Worm (Caenorhabditis elegans) whole organism, late embryonic: Measurements from ENCODE around the gene AC3.12.

Experiments
- C08G9.2 ChIP-seq: sonication (generic microtip); optimal IDR thresholded peaks from 2 replicates; lab custom pipeline; 2016; ENCODE audit warnings: mild to moderate bottlenecking, missing genetic modification characterization, moderate library complexity, missing compliant biosample characterization
- F13H6.1 ChIP-seq: sonication (generic microtip); optimal IDR thresholded peaks from 2 replicates; lab custom pipeline; 2016; ENCODE audit warnings: missing genetic modification characterization, missing compliant biosample characterization
- K02D7.2 ChIP-seq: sonication (generic microtip); optimal IDR thresholded peaks from 2 replicates; lab custom pipeline; 2017; ENCODE audit warnings: mild to moderate bottlenecking, missing genetic modification characterization, missing compliant biosample characterization
- K09A11.1 ChIP-seq: sonication (generic microtip); optimal IDR thresholded peaks from 2 replicates; lab custom pipeline; 2017; ENCODE audit warnings: antibody characterized with exemption, mild to moderate bottlenecking, missing genetic modification characterization, missing compliant biosample characterization; ENCODE audit not compliant: insufficient read depth
- T23F11.4 ChIP-seq: fragments of 200-800 bp; sonication (Bioruptor generic); optimal IDR thresholded peaks from 2 replicates; lab custom pipeline; 2018; ENCODE audit warnings: mild to moderate bottlenecking, missing genetic modification characterization, missing compliant biosample characterization
- ahr-1 ChIP-seq: sonication (generic microtip); optimal IDR thresholded peaks from 2 replicates; lab custom pipeline; 2016; ENCODE audit warnings: missing genetic modification characterization, missing compliant biosample characterization
- ama-1 ChIP-seq: fragments of 150-350 bp; optimal IDR thresholded peaks from 2 replicates; lab custom pipeline; 2014
- ceh-18 ChIP-seq: sonication (generic microtip); optimal IDR thresholded peaks from 2 replicates; lab custom pipeline; 2016; ENCODE audit warnings: missing genetic modification characterization, missing compliant biosample characterization
- ceh-19 ChIP-seq: fragments of 200-800 bp; sonication (Bioruptor generic); optimal IDR thresholded peaks from 2 replicates; lab custom pipeline; 2018; ENCODE audit warnings: mild to moderate bottlenecking, missing genetic modification characterization, missing compliant biosample characterization
- ceh-2 ChIP-seq: sonication (generic microtip); optimal IDR thresholded peaks from 2 replicates; lab custom pipeline; 2016; ENCODE audit warnings: missing genotype, missing genetic modification characterization, missing compliant biosample characterization
- ceh-24 ChIP-seq: sonication (generic microtip); optimal IDR thresholded peaks from 2 replicates; lab custom pipeline; 2016; ENCODE audit warnings: mild to moderate bottlenecking, missing genetic modification characterization, missing compliant biosample characterization
- ceh-30 ChIP-seq: fragments of 150-350 bp; optimal IDR thresholded peaks from 2 replicates; lab custom pipeline; 2014; ENCODE audit warnings: missing biosample characterization, missing genetic modification characterization
- ceh-31 ChIP-seq: sonication (generic microtip); optimal IDR thresholded peaks from 2 replicates; lab custom pipeline; 2016; ENCODE audit warnings: missing genetic modification characterization, missing compliant biosample characterization
- ceh-34 ChIP-seq: sonication (generic microtip); optimal IDR thresholded peaks from 2 replicates; lab custom pipeline; 2016; ENCODE audit warnings: mild to moderate bottlenecking, missing genetic modification characterization, missing compliant biosample characterization
- ceh-45 ChIP-seq: fragments of 200-800 bp; sonication (Bioruptor generic); IDR thresholded peaks from 2 replicates; pipeline ENCODE4 v1.3.6; 2022; ENCODE audit warnings: missing genetic modification reagents, missing genetic modification characterization, missing compliant biosample characterization
- ceh-48 ChIP-seq: sonication (generic microtip); optimal IDR thresholded peaks from 2 replicates; lab custom pipeline; 2016; ENCODE audit warnings: missing genetic modification characterization, inconsistent platforms, missing compliant biosample characterization
- ceh-6 ChIP-seq: fragments of 200-800 bp; sonication (Bioruptor generic); optimal IDR thresholded peaks from 2 replicates; lab custom pipeline; 2018; ENCODE audit warnings: mild to moderate bottlenecking, missing genetic modification characterization, missing compliant biosample characterization
- dve-1 ChIP-seq: sonication (generic microtip); optimal IDR thresholded peaks from 2 replicates; lab custom pipeline; 2017; ENCODE audit warnings: antibody characterized with exemption, mild to moderate bottlenecking, missing genetic modification characterization, missing compliant biosample characterization
- elt-2 ChIP-seq: sonication (generic microtip); optimal IDR thresholded peaks from 2 replicates; lab custom pipeline; 2016; ENCODE audit warnings: missing genetic modification reagents, missing genetic modification characterization, missing compliant biosample characterization
- elt-4 ChIP-seq: sonication (generic microtip); optimal IDR thresholded peaks from 2 replicates; lab custom pipeline; 2016; ENCODE audit warnings: missing genetic modification characterization, missing compliant biosample characterization
- ets-4 ChIP-seq: sonication (generic microtip); optimal IDR thresholded peaks from 2 replicates; lab custom pipeline; 2016; ENCODE audit warnings: missing genetic modification characterization, missing compliant biosample characterization
- fkh-10 ChIP-seq: fragments of 150-350 bp; optimal IDR thresholded peaks from 2 replicates; lab custom pipeline; 2014; ENCODE audit warnings: missing biosample characterization, missing genetic modification reagents, missing genetic modification characterization
- fkh-6 ChIP-seq: sonication (generic microtip); optimal IDR thresholded peaks from 2 replicates; lab custom pipeline; 2016; ENCODE audit warnings: missing genetic modification characterization, missing compliant biosample characterization
- hlh-13 ChIP-seq: fragments of 200-800 bp; sonication (Bioruptor generic); optimal IDR thresholded peaks from 2 replicates; lab custom pipeline; 2018; ENCODE audit warnings: mild to moderate bottlenecking, missing genetic modification characterization, missing compliant biosample characterization
- hlh-15 ChIP-seq: sonication (generic microtip); optimal IDR thresholded peaks from 2 replicates; lab custom pipeline; 2016; ENCODE audit warnings: missing genetic modification characterization, missing compliant biosample characterization
- hlh-30 ChIP-seq: sonication (generic microtip); optimal IDR thresholded peaks from 2 replicates; lab custom pipeline; 2017; ENCODE audit warnings: antibody characterized with exemption, missing genetic modification characterization, missing compliant biosample characterization; ENCODE audit not compliant: insufficient read depth
- hlh-6 ChIP-seq: sonication (generic microtip); optimal IDR thresholded peaks from 2 replicates; lab custom pipeline; 2016; ENCODE audit warnings: missing genotype, missing genetic modification characterization, missing compliant biosample characterization
- hlh-8 ChIP-seq: sonication (generic microtip); optimal IDR thresholded peaks from 2 replicates; lab custom pipeline; 2016; ENCODE audit warnings: missing genotype, missing genetic modification characterization, missing compliant biosample characterization
- mec-3 ChIP-seq: sonication (generic microtip); optimal IDR thresholded peaks from 2 replicates; lab custom pipeline; 2016; ENCODE audit warnings: borderline replicate concordance, missing genetic modification characterization, missing compliant biosample characterization
- nfya-1 ChIP-seq: sonication (generic microtip); optimal IDR thresholded peaks from 2 replicates; lab custom pipeline; 2017; ENCODE audit warnings: missing genetic modification characterization, mild to moderate bottlenecking, missing compliant biosample characterization, antibody characterized with exemption, moderate library complexity
- nhr-11 ChIP-seq: fragments of 150-350 bp; optimal IDR thresholded peaks from 2 replicates; lab custom pipeline; 2014; ENCODE audit warnings: missing biosample characterization, missing genetic modification characterization
- npax-4 ChIP-seq: sonication (generic microtip); optimal IDR thresholded peaks from 2 replicates; lab custom pipeline; 2016; ENCODE audit warnings: missing genetic modification characterization, missing compliant biosample characterization
- odd-2 ChIP-seq: sonication (generic microtip); optimal IDR thresholded peaks from 2 replicates; lab custom pipeline; 2017; ENCODE audit warnings: antibody characterized with exemption, mild to moderate bottlenecking, missing genetic modification characterization, missing compliant biosample characterization
- pat-9 ChIP-seq: fragments of 200-800 bp; sonication (Bioruptor generic); optimal IDR thresholded peaks from 2 replicates; lab custom pipeline; 2018; ENCODE audit warnings: mild to moderate bottlenecking, missing genetic modification characterization, moderate library complexity, missing compliant biosample characterization
- pax-1 ChIP-seq: fragments of 150-350 bp; optimal IDR thresholded peaks from 2 replicates; lab custom pipeline; 2014; ENCODE audit warnings: missing biosample characterization, missing genetic modification characterization
- pha-4 ChIP-seq: fragments of 150-350 bp; optimal IDR thresholded peaks from 2 replicates; lab custom pipeline; 2018; ENCODE audit warnings: missing biosample characterization, missing genetic modification reagents, missing genetic modification characterization
- pros-1 ChIP-seq: fragments of 150-350 bp; optimal IDR thresholded peaks from 2 replicates; lab custom pipeline; 2014; ENCODE audit warnings: missing biosample characterization, missing genetic modification reagents, missing genetic modification characterization
- rnt-1 ChIP-seq: sonication (generic microtip); optimal IDR thresholded peaks from 2 replicates; lab custom pipeline; 2016; ENCODE audit warnings: missing genetic modification characterization, missing compliant biosample characterization
- sdc-2 ChIP-seq: sonication (generic microtip); optimal IDR thresholded peaks from 2 replicates; lab custom pipeline; 2016; ENCODE audit warnings: missing genotype, missing genetic modification characterization, missing compliant biosample characterization
- tbx-2 ChIP-seq: sonication (generic microtip); optimal IDR thresholded peaks from 2 replicates; lab custom pipeline; 2016; ENCODE audit warnings: missing genetic modification characterization, missing compliant biosample characterization
- tbx-7 ChIP-seq: sonication (generic microtip); optimal IDR thresholded peaks from 2 replicates; lab custom pipeline; 2016; ENCODE audit warnings: missing genotype, missing genetic modification characterization, missing compliant biosample characterization
- unc-3 ChIP-seq, 2 experiments: fragments of 200-800 bp in 1 of 2; sonication (Bioruptor generic) in 1 of 2; sonication (generic microtip) in 1 of 2; conservative IDR thresholded peaks in 1 of 2; optimal IDR thresholded peaks in 1 of 2; 2 replicates each; pipeline versions ENCODE4 v1.3.6 to Lab custom; 2016 to 2022; ENCODE audit warnings: missing compliant biosample characterization in 2 of 2, missing genetic modification characterization in 2 of 2, missing genetic modification reagents in 1 of 2
- unc-42 ChIP-seq: sonication (generic microtip); optimal IDR thresholded peaks from 2 replicates; lab custom pipeline; 2016; ENCODE audit warnings: missing genotype, missing genetic modification characterization, missing compliant biosample characterization
- unc-86 ChIP-seq: sonication (generic microtip); optimal IDR thresholded peaks from 2 replicates; lab custom pipeline; 2016; ENCODE audit warnings: missing genetic modification characterization, missing compliant biosample characterization

AC3.12 gene

DNA sequence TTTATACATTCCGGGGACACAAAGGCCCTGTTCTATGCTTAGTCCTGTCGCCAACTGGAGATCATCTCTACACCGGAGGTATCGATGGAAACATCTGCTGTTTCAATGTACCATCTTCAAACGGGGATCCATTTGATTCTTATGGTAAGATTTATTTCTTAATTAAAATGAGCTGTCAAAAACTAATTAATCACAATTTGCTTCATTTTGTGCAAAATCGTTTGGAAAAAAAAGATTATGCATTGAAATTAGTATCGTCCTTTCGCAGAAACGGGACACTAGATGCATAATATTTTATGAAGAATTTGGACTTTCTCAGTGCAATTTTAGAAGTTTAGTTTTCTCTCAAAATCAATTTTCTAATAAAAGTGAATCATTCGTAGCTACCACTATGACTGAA lies 15.4 kb downstream of the AC3.12 start:
- TF ChIP-seq hlh-15 (tag; lab: Kevin White, UChicago) = no peak
- no peak for TF ChIP-seq nfya-1
- no peak for TF ChIP-seq pat-9 (tag; lab: Kevin White, UChicago)
- no peak for TF ChIP-seq K09A11.1 (tag; lab: Kevin White, UChicago)
- no peak for TF ChIP-seq npax-4 (tag; lab: Kevin White, UChicago)
- TF ChIP-seq ceh-48 (tag; lab: Kevin White, UChicago) = no peak
- no peak for TF ChIP-seq elt-4
- no peak for TF ChIP-seq fkh-10 (GFP tag; lab: Kevin White, UChicago)
- TF ChIP-seq hlh-8 (tag; lab: Kevin White, UChicago) = no peak
- TF ChIP-seq unc-3 (GFP tag; conservative IDR thresholded peaks at IDR 0.05; lab: Robert Waterston, UW) = no peak
- TF ChIP-seq unc-3 (tag; optimal IDR thresholded peaks at IDR 0.05; lab: Kevin White, UChicago) = no peak
- TF ChIP-seq C08G9.2 (tag; lab: Kevin White, UChicago) = no peak
- no peak for TF ChIP-seq hlh-30 (tag; lab: Kevin White, UChicago)
- TF ChIP-seq tbx-7 = no peak
- TF ChIP-seq pha-4 (tag; lab: Kevin White, UChicago) = no peak
- no peak for TF ChIP-seq ahr-1 (tag; lab: Kevin White, UChicago)
- TF ChIP-seq rnt-1 (tag; lab: Kevin White, UChicago) = no peak
- TF ChIP-seq hlh-6 (tag; lab: Kevin White, UChicago) = no peak
- TF ChIP-seq odd-2 (tag; lab: Kevin White, UChicago) = no peak

DNA sequence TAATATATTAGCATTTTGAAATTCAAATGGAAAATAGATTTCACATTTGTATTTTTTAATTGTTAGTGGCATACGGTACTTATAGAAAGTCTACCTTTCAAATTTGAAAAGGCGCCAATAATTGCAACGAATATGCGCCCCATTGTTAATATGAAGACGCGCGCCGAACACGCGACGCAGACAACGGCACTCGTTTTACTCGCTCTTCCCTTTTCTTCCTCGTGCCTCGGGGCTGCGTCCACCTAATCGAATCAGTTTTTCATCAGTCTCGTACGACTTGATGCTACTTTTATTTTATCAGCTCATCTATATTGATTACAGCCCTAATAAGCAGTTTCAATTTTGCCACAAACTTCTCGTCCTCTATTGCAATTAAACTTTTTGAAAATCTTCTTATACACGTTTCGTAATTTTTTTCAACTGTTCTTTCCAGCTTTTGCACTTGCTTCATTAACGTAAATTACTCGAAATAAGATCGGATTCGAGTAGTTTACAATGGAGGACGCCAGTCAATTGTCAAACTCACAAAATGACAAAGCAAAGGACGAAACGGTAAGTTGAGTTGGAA lies 17.3 kb downstream of the AC3.12 start, which contains the start of gene cash-1:
Gene cash-1 (plus strand): TSS at position 432 of the 568 bp plus-strand sequence.
- TF ChIP-seq ceh-2 (tag; lab: Kevin White, UChicago) (peak; percentile 25), pax-1 (tag; lab: Kevin White, UChicago) (no peak), ceh-6 (GFP tag; lab: Kevin White, UChicago) (no peak), elt-2 (peak; percentile 15), ceh-24 (tag; lab: Kevin White, UChicago) (no peak), nfya-1 (peak; percentile 39), ceh-18 (tag; lab: Kevin White, UChicago) (peak; percentile 23), tbx-2 (peak; percentile 52), ceh-34 (peak; percentile 10), ceh-31 (tag; lab: Kevin White, UChicago) (peak; percentile 76), pros-1 (tag; lab: Kevin White, UChicago) (no peak), F13H6.1 (tag; lab: Kevin White, UChicago) (no peak), unc-42 (tag; lab: Kevin White, UChicago) (peak; percentile 94), hlh-30 (tag; lab: Kevin White, UChicago) (peak; percentile 66)

DNA sequence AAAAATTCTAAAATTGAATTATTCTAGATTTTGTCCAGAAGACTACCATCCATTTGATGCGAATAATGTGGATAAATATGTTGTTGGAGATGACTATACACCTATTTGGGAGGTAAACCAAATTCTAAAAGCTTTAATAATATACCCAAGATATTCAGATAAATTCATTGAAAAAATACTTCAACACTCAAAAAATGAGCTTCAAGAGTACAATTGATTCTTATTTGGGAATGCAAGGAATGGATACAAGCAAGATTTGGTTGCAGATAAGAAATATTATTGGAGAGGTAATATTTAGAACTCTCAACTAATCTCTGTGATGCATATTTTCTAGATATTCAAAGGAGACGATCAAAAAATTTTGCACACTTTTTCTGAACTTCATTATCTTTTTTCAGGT lies 19.0 kb downstream of the AC3.12 start:
- TF ChIP-seq sdc-2 (tag; lab: Kevin White, UChicago) = no peak
- TF ChIP-seq ama-1 = no peak
- no peak for TF ChIP-seq nhr-11 (tag; lab: Kevin White, UChicago)
- no peak for TF ChIP-seq K02D7.2 (tag; lab: Kevin White, UChicago)
- no peak for TF ChIP-seq ceh-6 (GFP tag; lab: Kevin White, UChicago)
- no peak for TF ChIP-seq pha-4 (tag; lab: Kevin White, UChicago)
- no peak for TF ChIP-seq fkh-6
- TF ChIP-seq unc-86 (tag; lab: Kevin White, UChicago) = no peak
- TF ChIP-seq tbx-2 = no peak
- no peak for TF ChIP-seq mec-3
- no peak for TF ChIP-seq ceh-45 (GFP tag; lab: Robert Waterston, UW)
- TF ChIP-seq ceh-30 (tag; lab: Kevin White, UChicago) = no peak
- TF ChIP-seq hlh-8 (tag; lab: Kevin White, UChicago) = no peak
- TF ChIP-seq ets-4 (tag; lab: Kevin White, UChicago) = no peak
- TF ChIP-seq ceh-19 (GFP tag; lab: Kevin White, UChicago) = no peak
- no peak for TF ChIP-seq dve-1
- no peak for TF ChIP-seq npax-4 (tag; lab: Kevin White, UChicago)
- TF ChIP-seq hlh-13 = no peak
- no peak for TF ChIP-seq fkh-10 (GFP tag; lab: Kevin White, UChicago)
- no peak for TF ChIP-seq T23F11.4 (GFP tag; lab: Kevin White, UChicago)
